Fruit fly (Drosophila melanogaster): ENCODE results near the gene CG17122.

The CG17122 gene

DNA sequence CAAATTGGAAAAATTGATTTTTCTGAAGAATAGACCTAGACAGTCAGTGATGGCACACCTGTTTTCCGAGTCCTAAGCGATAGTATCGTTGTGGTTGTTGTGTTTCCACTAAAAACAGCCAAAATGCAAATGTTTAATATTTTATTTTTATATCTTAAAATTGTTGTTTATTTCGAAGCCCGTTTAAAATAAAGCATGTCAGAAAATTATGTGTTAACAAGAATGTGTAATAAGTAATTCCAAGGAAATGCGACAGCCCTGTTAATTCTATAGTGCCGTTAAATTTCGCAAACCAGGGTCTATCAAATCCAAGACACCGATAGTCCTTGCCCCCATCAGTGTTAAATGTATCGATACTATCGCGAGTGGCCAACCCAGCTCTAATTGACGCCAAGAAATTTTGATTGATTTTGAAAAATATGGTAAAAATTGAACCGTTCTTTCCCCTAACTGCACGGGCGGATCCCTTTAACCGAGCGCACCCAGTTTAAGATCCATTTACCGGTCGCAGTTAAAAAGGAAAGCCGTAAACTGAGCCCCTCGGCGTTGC lies 27.0 kb upstream of the CG17122 start, which contains the start of gene Pex23 (continued):
- TF ChIP-seq Side (GFP tag; optimal IDR thresholded peaks at IDR 0.05) (peak; percentile 21), CG15514 (GFP tag; optimal IDR thresholded peaks at IDR 0.05) (peak; percentile 97), CG7271 (tag; optimal IDR thresholded peaks at IDR 0.05) (peak; percentile 37), unc-4 (GFP tag; IDR thresholded peaks at IDR 0.05; ENCODE audit: partially characterized antibody) (peak; percentile 99), wor (GFP tag; IDR thresholded peaks at IDR 0.05) (peak; percentile 60; the same call in 1 of the 2 replicates), CG6791 (GFP tag; IDR thresholded peaks at IDR 0.05; ENCODE audit: partially characterized antibody) (peak; percentile 95), CG7745 (tag; optimal IDR thresholded peaks at IDR 0.05) (no peak), HmgZ (tag; optimal IDR thresholded peaks at IDR 0.05) (peak; percentile 86), CG5245 (GFP tag; optimal IDR thresholded peaks at IDR 0.05) (peak; percentile 62), org-1 (GFP tag; optimal IDR thresholded peaks at IDR 0.05) (no peak), CG10565 (GFP tag; optimal IDR thresholded peaks at IDR 0.05) (no peak), fd64A (GFP tag; optimal IDR thresholded peaks at IDR 0.05) (no peak), CG10431 (GFP tag; optimal IDR thresholded peaks at IDR 0.05) (peak; percentile 39), CG10274 (GFP tag; optimal IDR thresholded peaks at IDR 0.05) (peak; percentile 14), Doc3 (GFP tag; IDR thresholded peaks at IDR 0.05; ENCODE audit: partially characterized antibody) (peak; percentile 99), Sox102F (GFP tag; optimal IDR thresholded peaks at IDR 0.05) (peak; percentile 82), Usf (GFP tag; optimal IDR thresholded peaks at IDR 0.05) (peak; percentile 48), HLHmδ (GFP tag; optimal IDR thresholded peaks at IDR 0.05) (no peak), Hr3 (GFP tag; optimal IDR thresholded peaks at IDR 0.05) (peak; percentile 88), Dfd (GFP tag; optimal IDR thresholded peaks at IDR 0.05) (no peak), H2.0 (GFP tag; IDR thresholded peaks at IDR 0.05) (peak; percentile 71), CG7987 (GFP tag; optimal IDR thresholded peaks at IDR 0.05) (peak; percentile 56), crol (GFP tag; IDR thresholded peaks at IDR 0.05) (no peak), CG34422 (GFP tag; IDR thresholded peaks at IDR 0.05) (peak; percentile 87), Hr39 (optimal IDR thresholded peaks at IDR 0.05) (no peak), gsb (GFP tag; IDR thresholded peaks at IDR 0.05) (no peak), Hr51 (GFP tag; optimal IDR thresholded peaks at IDR 0.05) (peak; percentile 72 to 79), zfh2 (GFP tag; optimal IDR thresholded peaks at IDR 0.05) (peak; percentile 79), eyg (GFP tag; optimal IDR thresholded peaks at IDR 0.05) (no peak), chinmo (GFP tag; IDR thresholded peaks at IDR 0.05; ENCODE audit: partially characterized antibody) (peak; percentile 94; the same call in 2 of the 4 replicates), Fer1 (GFP tag; optimal IDR thresholded peaks at IDR 0.05) (peak; percentile 69), CG8924 (tag; optimal IDR thresholded peaks at IDR 0.05) (peak; percentile 79), CG7786 (GFP tag; optimal IDR thresholded peaks at IDR 0.05) (peak; percentile 64), Rfx (GFP tag; IDR thresholded peaks at IDR 0.05) (peak; percentile 89), Sin3A (optimal IDR thresholded peaks at IDR 0.05) (peak; percentile 95), CG3847 (GFP tag; IDR thresholded peaks at IDR 0.05) (peak; percentile 82), gt (GFP tag; IDR thresholded peaks at IDR 0.05) (0 out of 2 replicates have a peak, but pooled peaks have one; percentile 9), C15 (GFP tag; IDR thresholded peaks at IDR 0.05) (no peak), croc (GFP tag; conservative IDR thresholded peaks at IDR 0.05) (peak; percentile 66), CG14441 (GFP tag; IDR thresholded peaks at IDR 0.05) (peak; percentile 82), TFAM (GFP tag; optimal IDR thresholded peaks at IDR 0.05) (no peak), CG31224 (GFP tag; IDR thresholded peaks at IDR 0.05) (peak; percentile 67), bbx (GFP tag; IDR thresholded peaks at IDR 0.05; ENCODE audit: partially characterized antibody) (peak; percentile 96), CG4404 (GFP tag; IDR thresholded peaks at IDR 0.05) (peak; percentile 81), H15 (GFP tag; IDR thresholded peaks at IDR 0.05) (peak; percentile 70; the same call in 2 of the 3 replicates), odd (GFP tag; optimal IDR thresholded peaks at IDR 0.05) (no peak), sob (GFP tag; IDR thresholded peaks at IDR 0.05) (peak; percentile 87), CG12236 (GFP tag; optimal IDR thresholded peaks at IDR 0.05) (no peak), ftz-f1 (GFP tag; optimal IDR thresholded peaks at IDR 0.05) (peak; percentile 42), CG33213 (GFP tag; optimal IDR thresholded peaks at IDR 0.05) (peak; percentile 76), NK7.1 (GFP tag; optimal IDR thresholded peaks at IDR 0.05) (peak; percentile 17)

Data from whole organism, embryonic.